Worm (Caenorhabditis elegans): ENCODE measurements around the gene clec-27.

DNA sequence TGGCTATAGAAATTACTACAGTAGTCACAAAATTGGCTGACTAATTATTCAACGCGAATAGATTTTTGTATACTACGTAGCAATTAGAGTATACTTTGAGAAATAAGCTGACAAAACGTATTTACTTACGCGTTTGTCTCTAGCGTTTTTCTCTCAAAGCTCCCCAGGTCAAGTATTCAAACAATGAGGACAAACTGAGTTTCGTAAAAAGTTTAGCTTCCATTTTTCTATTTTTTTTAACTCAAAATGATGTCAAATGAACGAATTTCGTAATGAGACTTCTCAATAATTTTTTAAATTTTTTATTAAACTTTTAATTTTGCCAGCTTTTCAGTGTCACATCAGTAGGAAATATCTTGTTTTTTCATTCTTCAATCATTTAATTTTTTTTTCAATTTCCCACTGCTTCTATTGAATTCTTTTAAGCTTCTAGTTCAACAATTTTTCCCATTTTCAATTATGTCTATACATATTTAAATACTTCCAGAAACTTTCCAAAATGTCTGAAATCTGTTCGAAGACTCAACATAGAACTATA is 34.4 kb downstream of the clec-27 start, which contains the start of the genes ifas-2 and fbxa-44:
- no peak for TF ChIP-seq nhr-48 (tag; optimal IDR thresholded peaks at IDR 0.05)
- TF ChIP-seq lin-13 (GFP tag; optimal IDR thresholded peaks at IDR 0.05) = no peak
- TF ChIP-seq fos-1 (tag; optimal IDR thresholded peaks at IDR 0.05) = no peak
- no peak for TF ChIP-seq F26F4.8 (GFP tag; conservative IDR thresholded peaks at IDR 0.05)
- TF ChIP-seq tra-1 (GFP tag; IDR thresholded peaks at IDR 0.05) = no peak
- TF ChIP-seq spr-1 (tag; optimal IDR thresholded peaks at IDR 0.05) = no peak
